Worm (Caenorhabditis elegans) whole organism, dauer: ENCODE results near the gene W05E10.2.

ENCODE experiments used
- unc-62 ChIP-seq: sonication (generic microtip); optimal IDR thresholded peaks from 2 replicates; lab custom pipeline; 2017; ENCODE audit warnings: missing biosample characterization, missing genetic modification reagents, missing genetic modification characterization

Gene W05E10.2

DNA sequence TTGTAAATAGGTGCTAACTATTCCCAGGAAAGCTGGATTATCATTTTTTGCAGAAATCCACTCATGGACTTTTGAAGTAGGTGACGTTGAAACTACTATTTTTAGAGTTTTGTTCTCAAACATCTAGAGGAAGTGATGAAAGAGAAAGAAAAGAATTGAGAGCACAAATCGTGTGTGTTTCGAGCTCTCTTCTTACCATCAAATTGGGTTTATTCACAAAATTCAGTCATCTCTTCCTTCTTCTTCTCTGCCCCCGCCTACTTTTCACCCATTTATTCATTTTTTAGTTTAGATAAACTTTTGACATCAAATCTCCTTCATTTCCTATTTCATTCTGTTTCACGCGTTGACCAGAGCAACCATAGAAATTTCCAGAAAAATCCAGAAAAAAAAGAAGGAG lies at the start of gene W05E10.2:
Gene W05E10.2, plus strand, starts transcription at position 301 of the 400 bp plus-strand sequence.
- TF ChIP-seq unc-62 (GFP tag; lab: Kevin White, UChicago), result no peak

- TF ChIP-seq unc-62 (GFP tag; lab: Kevin White, UChicago), result no peak
Measured at ce11 chrV:11637191-11637590, 49.8 kb upstream of the W05E10.2 start, which contains the start of gene sipa-1. sipa-1 (minus strand) TSS chrV:11637291.

DNA sequence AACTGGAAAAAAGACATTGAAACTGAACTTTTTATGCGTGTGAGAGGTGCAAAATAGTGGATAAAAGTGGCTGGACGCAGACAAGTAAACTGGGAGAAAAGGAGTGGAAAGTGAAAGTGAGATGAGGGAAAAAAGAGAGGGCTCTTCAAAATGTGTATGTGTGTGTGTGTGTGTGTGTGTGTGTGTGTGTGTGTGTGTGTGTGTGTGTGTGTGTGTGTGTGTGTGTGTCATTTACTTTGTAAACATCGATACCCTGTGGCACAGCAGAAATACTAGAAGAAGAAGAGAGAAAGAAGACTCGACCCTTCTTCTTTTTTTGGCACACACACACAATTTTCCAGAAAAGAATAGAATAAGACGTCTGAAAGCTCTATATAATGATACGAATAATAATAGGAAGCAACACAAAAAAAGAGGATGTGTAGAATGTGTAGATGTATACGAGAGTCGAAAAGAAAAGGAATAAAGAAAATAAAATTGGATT lies 48.3 kb upstream of the W05E10.2 start:
- no peak for TF ChIP-seq unc-62 (GFP tag; lab: Kevin White, UChicago)

ce11 chrV:11641298-11641787 lies 45.6 kb upstream of the W05E10.2 start:
- TF ChIP-seq unc-62 (GFP tag; lab: Kevin White, UChicago), result no peak

ce11 chrV:11644166-11644565 lies 42.8 kb upstream of the W05E10.2 start, which contains the start of gene bir-1:
bir-1 (plus strand) TSS chrV:11644477.
- TF ChIP-seq unc-62 (GFP tag; lab: Kevin White, UChicago), result no peak

DNA sequence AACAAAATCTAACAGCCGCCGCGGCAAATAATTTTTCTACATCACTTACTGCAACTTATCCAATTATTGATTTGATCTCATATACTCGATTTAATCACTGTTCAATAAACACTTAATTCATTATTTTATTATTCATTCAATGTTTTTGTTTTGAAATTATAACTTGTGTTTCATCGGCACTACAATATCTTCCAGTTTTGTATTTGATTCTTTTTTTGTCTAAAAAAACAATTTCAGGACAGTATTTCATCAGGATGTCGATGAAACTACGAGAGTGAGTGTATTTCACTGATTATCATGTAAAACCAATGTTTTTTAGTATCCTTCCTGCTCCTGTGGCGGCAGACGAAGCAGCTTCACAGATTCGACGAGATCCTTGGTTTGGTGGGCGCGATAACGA lies 41.7 kb upstream of the W05E10.2 start, which contains the start of gene skp-1:
Gene skp-1, plus strand, starts transcription at position 238 of the 400 bp plus-strand sequence.
- no peak for TF ChIP-seq unc-62 (GFP tag; lab: Kevin White, UChicago)

DNA sequence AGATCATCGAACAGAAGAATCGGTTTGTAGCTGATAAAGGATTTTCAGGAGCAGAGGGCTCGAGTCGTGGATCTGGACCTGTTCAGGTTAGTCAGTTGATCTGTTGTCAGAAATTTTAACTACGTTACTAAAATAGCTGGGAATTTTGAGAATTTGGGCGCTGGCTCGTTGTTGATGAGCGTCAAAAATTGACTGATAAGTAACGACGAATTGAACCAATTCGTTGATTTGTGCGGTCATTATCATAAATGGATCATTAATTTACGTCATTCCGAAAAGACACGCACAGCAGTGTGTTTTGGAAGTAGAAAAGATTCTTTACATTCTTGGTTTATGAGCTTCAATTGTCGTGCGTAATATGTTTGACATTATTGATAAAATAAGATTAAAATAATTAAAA lies 39.2 kb upstream of the W05E10.2 start:
- no peak for TF ChIP-seq unc-62 (GFP tag; lab: Kevin White, UChicago)

DNA sequence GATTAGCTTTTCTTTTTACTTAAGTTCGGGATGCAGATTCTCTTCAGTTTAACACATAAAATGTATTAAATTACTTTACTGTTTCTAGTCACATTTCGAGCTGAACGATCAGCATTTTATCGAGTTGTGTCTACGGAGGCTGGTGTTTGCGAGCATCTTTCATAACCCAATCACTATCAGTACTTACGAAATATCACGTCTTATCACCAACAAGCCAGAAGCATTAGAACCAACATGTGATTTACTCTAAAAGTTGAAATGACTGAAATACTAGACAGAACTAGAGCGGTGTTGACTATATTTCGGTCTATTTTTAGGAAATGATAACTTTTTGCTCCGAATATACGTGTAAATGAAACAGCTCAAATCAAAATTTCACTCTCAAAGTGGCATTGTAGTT lies 38.5 kb upstream of the W05E10.2 start:
- no peak for TF ChIP-seq unc-62 (GFP tag; lab: Kevin White, UChicago)

DNA sequence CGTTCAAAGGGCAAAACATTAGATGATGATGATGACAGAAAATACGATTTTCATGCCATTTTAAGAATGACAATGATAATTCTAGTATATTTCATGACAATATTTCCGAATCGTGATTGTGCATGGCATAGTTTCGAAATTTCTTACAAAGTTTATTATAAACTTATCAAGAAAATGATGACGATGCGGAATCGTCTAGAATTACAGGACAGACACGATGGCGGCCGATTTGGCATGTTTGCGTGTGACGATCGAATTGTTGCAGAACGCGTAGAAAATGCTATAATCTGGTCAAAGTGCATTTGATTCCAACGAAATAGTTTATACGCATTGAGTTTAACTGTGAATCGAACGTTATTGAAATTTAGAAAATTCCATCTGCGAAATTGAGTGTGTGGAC lies 37.7 kb upstream of the W05E10.2 start:
- no peak for TF ChIP-seq unc-62 (GFP tag; lab: Kevin White, UChicago)

ce11 chrV:11650720-11651119 lies 36.3 kb upstream of the W05E10.2 start, which contains the start of gene zip-10:
zip-10 (minus strand) TSS chrV:11650762.
- TF ChIP-seq unc-62 (GFP tag; lab: Kevin White, UChicago), result no peak

- TF ChIP-seq unc-62 (GFP tag; lab: Kevin White, UChicago), result no peak
Measured at ce11 chrV:11653095-11653494, 33.9 kb upstream of the W05E10.2 start.

DNA sequence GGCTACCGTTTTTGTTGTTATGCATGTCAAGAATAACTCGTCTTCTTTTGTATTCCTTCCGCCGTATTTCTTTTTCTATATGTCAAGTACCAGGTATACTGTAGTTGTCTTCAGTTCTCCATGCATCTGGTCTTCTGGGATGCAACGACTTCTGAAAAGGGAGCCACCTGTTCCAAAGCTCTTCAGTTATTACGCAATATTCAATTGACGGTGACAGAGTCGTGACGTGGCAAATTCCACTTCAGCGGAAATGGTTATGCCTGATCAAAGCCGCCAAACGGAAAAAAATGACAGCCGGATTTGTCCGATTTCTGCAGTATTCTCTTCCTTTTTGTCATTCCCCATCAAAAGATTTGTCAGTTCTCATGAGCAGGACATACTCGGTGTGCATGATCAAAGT lies 30.5 kb upstream of the W05E10.2 start:
- TF ChIP-seq unc-62 (GFP tag; lab: Kevin White, UChicago), result no peak

ce11 chrV:11660566-11660965 lies 26.4 kb upstream of the W05E10.2 start:
- no peak for TF ChIP-seq unc-62 (GFP tag; lab: Kevin White, UChicago)

DNA sequence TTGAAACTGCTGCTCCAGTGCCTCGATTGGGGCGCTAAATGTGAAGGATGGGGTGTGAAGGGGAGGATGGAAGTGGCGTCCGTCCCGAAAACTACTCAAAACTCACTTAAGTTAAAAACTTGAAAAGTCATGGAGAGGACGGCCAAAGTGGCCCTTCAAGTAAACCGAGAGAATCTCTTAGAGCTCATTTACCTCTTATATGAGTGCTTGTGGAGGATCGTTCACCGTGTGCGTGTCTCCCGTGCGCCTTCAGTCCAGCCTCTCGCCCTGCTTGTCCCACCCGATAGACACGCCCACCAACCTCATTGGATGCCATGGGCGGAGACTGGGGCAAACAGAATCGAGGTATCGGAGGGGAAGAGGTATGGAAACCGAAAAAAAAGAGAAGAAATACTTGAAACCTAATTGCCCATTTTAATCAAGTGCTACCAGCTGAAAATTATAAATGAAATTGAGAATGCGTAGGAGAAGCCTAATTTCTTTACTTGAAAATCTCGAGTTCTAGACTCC lies 22.0 kb upstream of the W05E10.2 start, which contains the start of gene ceh-27:
Gene ceh-27, minus strand, starts transcription at position 228 of the 510 bp plus-strand sequence.
- no peak for TF ChIP-seq unc-62 (GFP tag; lab: Kevin White, UChicago)

ce11 chrV:11667176-11667575 lies 19.8 kb upstream of the W05E10.2 start, which contains the start of gene F46F3.3:
F46F3.3 (plus strand) TSS chrV:11667476.
- no peak for TF ChIP-seq unc-62 (GFP tag; lab: Kevin White, UChicago)

- TF ChIP-seq unc-62 (GFP tag; lab: Kevin White, UChicago), result no peak
Measured at ce11 chrV:11672497-11672896, 14.5 kb upstream of the W05E10.2 start, which contains the start of gene lgc-44. lgc-44 (minus strand) TSS chrV:11672597.
